Fruit fly (Drosophila melanogaster) whole organism, embryonic: ENCODE measurements around the gene Kmn1.

ENCODE experiments used
- Blimp-1 ChIP-seq: fragments of 200-800 bp; sonication (Bioruptor generic); optimal IDR thresholded peaks from 3 replicates; lab custom pipeline; 2018; ENCODE audit warnings: missing biosample characterization, missing genetic modification characterization, mild to moderate bottlenecking, moderate library complexity, missing genetic modification reagents
- Bteb2 ChIP-seq: fragments of 200-800 bp; sonication (Bioruptor generic); optimal IDR thresholded peaks from 2 replicates; lab custom pipeline; 2016; ENCODE audit warnings: missing biosample characterization, missing genetic modification characterization
- CG1024 ChIP-seq: fragments of 200-800 bp; sonication (Bioruptor generic); IDR thresholded peaks from 2 replicates; pipeline ENCODE4 v1.3.6; 2022; ENCODE audit warnings: missing biosample characterization, missing genetic modification characterization
- CG13296 ChIP-seq: fragments of 200-800 bp; sonication (Bioruptor generic); optimal IDR thresholded peaks from 3 replicates; lab custom pipeline; 2018; ENCODE audit warnings: missing biosample characterization, mild to moderate bottlenecking, missing genetic modification characterization
- CG15696 ChIP-seq: fragments of 200-800 bp; sonication (Bioruptor generic); optimal IDR thresholded peaks from 2 replicates; lab custom pipeline; 2019; ENCODE audit warnings: missing biosample characterization, mild to moderate bottlenecking, missing genetic modification characterization, moderate library complexity
- CG1647 ChIP-seq: fragments of 200-800 bp; sonication (Bioruptor generic); optimal IDR thresholded peaks from 3 replicates; lab custom pipeline; 2016; ENCODE audit warnings: missing biosample characterization, missing genetic modification characterization
- CG30020 ChIP-seq: fragments of 200-800 bp; optimal IDR thresholded peaks from 2 replicates; lab custom pipeline; 2019; ENCODE audit warnings: missing biosample characterization, mild to moderate bottlenecking, missing genetic modification characterization, moderate library complexity
- CG32767 ChIP-seq: fragments of 200-800 bp; sonication (Bioruptor generic); IDR thresholded peaks from 2 replicates; pipeline ENCODE4 v1.3.6; 2022; ENCODE audit warnings: missing biosample characterization, missing genetic modification characterization
- CG3995 ChIP-seq: fragments of 200-800 bp; sonication (Bioruptor generic); optimal IDR thresholded peaks from 3 replicates; lab custom pipeline; 2016; ENCODE audit warnings: missing biosample characterization, missing genetic modification characterization
- CG42726 ChIP-seq: fragments of 200-800 bp; sonication (Bioruptor generic); IDR thresholded peaks from 2 replicates; pipeline ENCODE4 v1.3.6; 2022; ENCODE audit warnings: missing biosample characterization, missing genetic modification characterization; ENCODE audit not compliant: partially characterized antibody
- CG4730 ChIP-seq: fragments of 200-800 bp; sonication (Bioruptor generic); IDR thresholded peaks from 2 replicates; pipeline ENCODE4 v1.3.6; 2022; ENCODE audit warnings: missing biosample characterization, missing genetic modification characterization
- CG7839 ChIP-seq: fragments of 200-800 bp; sonication (Bioruptor generic); optimal IDR thresholded peaks from 3 replicates; lab custom pipeline; 2018; ENCODE audit warnings: missing biosample characterization, mild to moderate bottlenecking, missing genetic modification characterization, moderate library complexity
- CG7963 ChIP-seq: fragments of 200-800 bp; sonication (Bioruptor generic); IDR thresholded peaks from 3 replicates; pipeline ENCODE4 v1.3.6; 2022; ENCODE audit warnings: missing biosample characterization, missing genetic modification characterization; ENCODE audit not compliant: partially characterized antibody
- CG9727 ChIP-seq: fragments of 200-800 bp; sonication (Bioruptor generic); optimal IDR thresholded peaks from 3 replicates; lab custom pipeline; 2017; ENCODE audit warnings: missing biosample characterization, mild to moderate bottlenecking, missing genetic modification characterization
- CkIIα-i1 ChIP-seq: fragments of 200-800 bp; sonication (Bioruptor generic); IDR thresholded peaks from 2 replicates; pipeline ENCODE4 v1.3.6; 2022; ENCODE audit warnings: missing biosample characterization, missing genetic modification characterization
- Ets65A ChIP-seq: fragments of 200-800 bp; sonication (Bioruptor generic); peaks from one replicate; lab custom pipeline; 2016; ENCODE audit warnings: missing biosample characterization, missing genetic modification characterization
- Hr39 ChIP-seq: fragments of >200 bp; optimal IDR thresholded peaks from 2 replicates; lab custom pipeline; 2017
- Jarid2 ChIP-seq: fragments of 200-800 bp; sonication (Bioruptor generic); optimal IDR thresholded peaks from 3 replicates; lab custom pipeline; 2017; ENCODE audit warnings: mild to moderate bottlenecking, missing biosample characterization, missing genetic modification reagents, missing genetic modification characterization
- Med ChIP-seq: fragments of 200-800 bp; sonication (Bioruptor generic); peaks from one replicate; lab custom pipeline; 2016; ENCODE audit warnings: missing biosample characterization, missing genetic modification characterization, mild to moderate bottlenecking, inconsistent platforms, moderate library complexity
- Meics ChIP-seq: fragments of 200-800 bp; sonication (Bioruptor generic); optimal IDR thresholded peaks from 2 replicates; lab custom pipeline; 2017; ENCODE audit warnings: missing biosample characterization, mild to moderate bottlenecking, missing genetic modification characterization
- Mes4 ChIP-seq: fragments of 200-800 bp; sonication (Bioruptor generic); optimal IDR thresholded peaks from 2 replicates; lab custom pipeline; 2016; ENCODE audit warnings: missing biosample characterization, missing genetic modification characterization
- Rx ChIP-seq: fragments of 200-800 bp; sonication (Bioruptor generic); IDR thresholded peaks from 2 replicates; pipeline ENCODE4 v1.3.6; 2022; ENCODE audit warnings: missing biosample characterization, missing genetic modification characterization
- Sox102F ChIP-seq: fragments of 200-800 bp; sonication (Bioruptor generic); optimal IDR thresholded peaks from 2 replicates; lab custom pipeline; 2018; ENCODE audit warnings: missing biosample characterization, mild to moderate bottlenecking, missing genetic modification characterization, moderate library complexity
- abd-A ChIP-seq: fragments of 200-800 bp; sonication (Bioruptor generic); optimal IDR thresholded peaks from 3 replicates; lab custom pipeline; 2019; ENCODE audit warnings: missing biosample characterization, mild to moderate bottlenecking, missing genetic modification characterization, moderate library complexity
- cg ChIP-seq: fragments of 200-800 bp; sonication (Bioruptor generic); optimal IDR thresholded peaks from 3 replicates; lab custom pipeline; 2019; ENCODE audit warnings: missing biosample characterization, mild to moderate bottlenecking, missing genetic modification characterization, moderate library complexity
- chm ChIP-seq: fragments of 200-800 bp; sonication (Bioruptor generic); IDR thresholded peaks from 2 replicates; pipeline ENCODE4 v1.3.6; 2022; ENCODE audit warnings: missing biosample characterization, missing genetic modification characterization
- ems ChIP-seq: fragments of 200-800 bp; sonication (Bioruptor generic); optimal IDR thresholded peaks from 3 replicates; lab custom pipeline; 2016; ENCODE audit warnings: missing biosample characterization, missing genetic modification characterization
- en ChIP-seq: fragments of 200-800 bp; sonication (Bioruptor generic); optimal IDR thresholded peaks from 2 replicates; lab custom pipeline; 2016; ENCODE audit warnings: missing biosample characterization, missing genetic modification characterization
- exex ChIP-seq: fragments of 200-800 bp; sonication (Bioruptor generic); optimal IDR thresholded peaks from 4 replicates; lab custom pipeline; 2018; ENCODE audit warnings: missing biosample characterization, mild to moderate bottlenecking, missing genetic modification characterization, moderate library complexity
- eyg ChIP-seq: fragments of 200-800 bp; sonication (Bioruptor generic); optimal IDR thresholded peaks from 3 replicates; lab custom pipeline; 2016; ENCODE audit warnings: missing biosample characterization, missing genetic modification characterization
- gcm ChIP-seq: fragments of 200-800 bp; sonication (Bioruptor generic); optimal IDR thresholded peaks from 2 replicates; lab custom pipeline; 2019; ENCODE audit warnings: missing biosample characterization, mild to moderate bottlenecking, missing genetic modification characterization, moderate library complexity
- gcm2 ChIP-seq: fragments of 200-800 bp; sonication (Bioruptor generic); optimal IDR thresholded peaks from 2 replicates; lab custom pipeline; 2016; ENCODE audit warnings: missing biosample characterization, missing genetic modification characterization
- mam ChIP-seq: fragments of 200-800 bp; sonication (Bioruptor generic); optimal IDR thresholded peaks from 3 replicates; lab custom pipeline; 2016; ENCODE audit warnings: missing biosample characterization, missing genetic modification characterization
- nau ChIP-seq: fragments of 200-800 bp; sonication (Bioruptor generic); optimal IDR thresholded peaks from 3 replicates; lab custom pipeline; 2017; ENCODE audit warnings: missing biosample characterization, mild to moderate bottlenecking, missing genetic modification characterization, missing genetic modification reagents
- oc ChIP-seq: fragments of 200-800 bp; sonication (Bioruptor generic); optimal IDR thresholded peaks from 2 replicates; lab custom pipeline; 2018; ENCODE audit warnings: missing biosample characterization, mild to moderate bottlenecking, missing genetic modification characterization, moderate library complexity
- pfk ChIP-seq: fragments of 200-800 bp; sonication (Bioruptor generic); optimal IDR thresholded peaks from 2 replicates; lab custom pipeline; 2018; ENCODE audit warnings: missing biosample characterization, mild to moderate bottlenecking, missing genetic modification characterization, moderate library complexity
- prd ChIP-seq, 3 experiments: fragments of >200 bp in 2 of 3; fragments of 200-800 bp in 1 of 3; sonication (Bioruptor generic) in 1 of 3; optimal IDR thresholded peaks in 2 of 3; IDR thresholded peaks in 1 of 3; 2 replicates in 2 of 3; 3 replicates in 1 of 3; pipeline versions ENCODE4 v1.3.6 to Lab custom; 2017 to 2022; ENCODE audit warnings: missing biosample characterization in 1 of 3, missing genetic modification characterization in 1 of 3
- rib ChIP-seq: fragments of 200-800 bp; sonication (Bioruptor generic); IDR thresholded peaks from 2 replicates; pipeline ENCODE4 v1.3.6; 2022; ENCODE audit warnings: missing biosample characterization, missing genetic modification characterization
- salm ChIP-seq: fragments of 200-800 bp; sonication (Bioruptor generic); optimal IDR thresholded peaks from 2 replicates; lab custom pipeline; 2018; ENCODE audit warnings: missing biosample characterization, mild to moderate bottlenecking, missing genetic modification characterization
- schlank ChIP-seq: fragments of 200-800 bp; sonication (Bioruptor generic); optimal IDR thresholded peaks from 2 replicates; lab custom pipeline; 2018; ENCODE audit warnings: missing biosample characterization, mild to moderate bottlenecking, missing genetic modification characterization
- sd ChIP-seq: fragments of 200-800 bp; sonication (Bioruptor generic); optimal IDR thresholded peaks from 3 replicates; lab custom pipeline; 2018; ENCODE audit warnings: missing biosample characterization, mild to moderate bottlenecking, missing genetic modification characterization, moderate library complexity
- sim ChIP-seq: fragments of 200-800 bp; sonication (Bioruptor generic); IDR thresholded peaks from 2 replicates; pipeline ENCODE4 v1.3.6; 2022; ENCODE audit warnings: missing biosample characterization, missing genetic modification characterization
- ssp ChIP-seq: fragments of 200-800 bp; sonication (Bioruptor generic); IDR thresholded peaks from 2 replicates; pipeline ENCODE4 v1.3.6; 2022; ENCODE audit warnings: missing biosample characterization, missing genetic modification characterization

Kmn1 gene

DNA sequence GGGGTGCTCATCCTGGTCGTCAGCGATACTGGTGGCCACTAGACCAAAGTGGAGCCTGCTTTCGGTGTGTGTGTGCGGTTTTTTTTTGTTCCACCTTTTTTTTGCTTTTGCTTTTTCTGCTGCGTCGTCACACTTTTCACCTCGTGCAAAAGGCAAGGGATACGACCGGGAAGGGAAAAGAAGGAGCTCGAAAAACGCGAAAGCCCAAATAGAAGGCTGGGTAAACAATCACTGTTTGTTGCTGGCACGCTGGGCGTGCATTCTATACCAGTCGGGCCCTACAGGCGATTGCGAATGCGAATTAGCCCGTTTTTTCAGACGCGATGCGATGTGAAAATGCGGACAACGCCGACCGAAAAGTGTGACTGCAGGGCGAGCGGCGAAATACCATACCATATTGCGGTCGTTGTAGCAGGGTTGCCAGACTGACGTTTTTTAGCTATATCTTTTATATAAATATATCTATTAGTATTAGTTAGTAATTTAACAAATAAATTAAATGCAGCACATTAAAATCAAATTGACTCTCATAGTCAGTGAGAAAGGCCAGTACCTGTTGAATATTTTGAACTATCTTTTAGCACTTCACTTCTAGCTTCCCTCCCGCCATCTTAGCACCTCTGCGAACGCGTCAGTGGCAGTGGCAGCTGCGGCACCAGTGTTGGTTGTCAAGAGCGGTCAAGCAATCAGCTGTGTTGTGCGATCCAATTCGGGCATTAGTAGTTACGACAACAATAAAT, 2.1 kb downstream of the Kmn1 start, which contains the start of the genes Polr2A and CG11699 (continued):
- TF ChIP-seq abd-A (tag; lab: Kevin White, UChicago) (no peak), oc (tag; lab: Kevin White, UChicago) (no peak), rib (GFP tag; lab: Robert Waterston, UW) (no peak), schlank (no peak), ems (GFP tag; lab: Kevin White, UChicago) (peak; percentile 5), Bteb2 (no peak), Hr39 (lab: Kevin White, UChicago) (no peak), gcm2 (GFP tag; lab: Kevin White, UChicago) (no peak), mam (GFP tag; lab: Kevin White, UChicago) (peak; percentile 21), CG30020 (tag; lab: Kevin White, UChicago) (peak; percentile 55), CG7839 (tag; lab: Kevin White, UChicago) (no peak), CG1647 (GFP tag; lab: Kevin White, UChicago) (no peak), Blimp-1 (GFP tag; lab: Kevin White, UChicago) (no peak), Mes4 (GFP tag; lab: Kevin White, UChicago) (no peak), gcm (GFP tag; lab: Kevin White, UChicago) (no peak), salm (tag; lab: Kevin White, UChicago) (no peak), CG9727 (peak; percentile 54), CG42726 (no peak), en (GFP tag; lab: Kevin White, UChicago) (no peak)

DNA sequence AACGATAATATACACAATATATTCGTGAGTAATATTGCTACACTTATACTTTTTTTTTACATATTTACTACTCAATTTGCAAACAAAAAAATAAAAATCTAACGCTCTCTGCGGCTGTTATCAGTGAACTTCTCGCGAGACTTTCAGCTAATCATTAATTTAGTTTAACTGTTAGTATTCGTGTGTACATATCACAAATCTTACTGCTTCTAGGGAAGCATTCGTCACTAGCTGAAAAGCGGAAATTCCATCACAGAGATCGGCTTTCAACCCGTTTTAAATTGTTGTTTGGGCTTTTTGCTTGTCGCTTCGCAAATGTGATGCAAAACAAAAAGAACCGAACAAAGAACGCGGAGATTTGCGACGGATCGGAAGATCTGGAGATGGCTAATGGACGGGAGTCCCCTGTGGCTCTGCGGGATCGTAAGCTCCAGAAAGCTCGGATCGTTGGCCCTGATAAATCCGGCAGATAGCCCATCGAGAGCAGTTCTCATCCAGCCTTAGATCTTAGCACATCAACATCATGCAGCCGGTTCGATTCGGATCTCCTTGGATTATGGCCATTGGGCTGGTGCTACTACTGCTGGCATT, 10.7 kb downstream of the Kmn1 start, which contains the start of gene PGRP-SA:
Gene PGRP-SA (plus strand): TSS at position 194 of the 591 bp plus-strand sequence.
- peak; percentile 11 for TF ChIP-seq sd (tag; lab: Kevin White, UChicago)
- peak; percentile 97 for TF ChIP-seq Meics
- TF ChIP-seq Ets65A (GFP tag; lab: Kevin White, UChicago): peak; percentile 83
- TF ChIP-seq CG13296 (GFP tag; lab: Kevin White, UChicago): no peak
- peak; percentile 6 for TF ChIP-seq Med
- TF ChIP-seq, all 482 proteins: peak for 4

DNA sequence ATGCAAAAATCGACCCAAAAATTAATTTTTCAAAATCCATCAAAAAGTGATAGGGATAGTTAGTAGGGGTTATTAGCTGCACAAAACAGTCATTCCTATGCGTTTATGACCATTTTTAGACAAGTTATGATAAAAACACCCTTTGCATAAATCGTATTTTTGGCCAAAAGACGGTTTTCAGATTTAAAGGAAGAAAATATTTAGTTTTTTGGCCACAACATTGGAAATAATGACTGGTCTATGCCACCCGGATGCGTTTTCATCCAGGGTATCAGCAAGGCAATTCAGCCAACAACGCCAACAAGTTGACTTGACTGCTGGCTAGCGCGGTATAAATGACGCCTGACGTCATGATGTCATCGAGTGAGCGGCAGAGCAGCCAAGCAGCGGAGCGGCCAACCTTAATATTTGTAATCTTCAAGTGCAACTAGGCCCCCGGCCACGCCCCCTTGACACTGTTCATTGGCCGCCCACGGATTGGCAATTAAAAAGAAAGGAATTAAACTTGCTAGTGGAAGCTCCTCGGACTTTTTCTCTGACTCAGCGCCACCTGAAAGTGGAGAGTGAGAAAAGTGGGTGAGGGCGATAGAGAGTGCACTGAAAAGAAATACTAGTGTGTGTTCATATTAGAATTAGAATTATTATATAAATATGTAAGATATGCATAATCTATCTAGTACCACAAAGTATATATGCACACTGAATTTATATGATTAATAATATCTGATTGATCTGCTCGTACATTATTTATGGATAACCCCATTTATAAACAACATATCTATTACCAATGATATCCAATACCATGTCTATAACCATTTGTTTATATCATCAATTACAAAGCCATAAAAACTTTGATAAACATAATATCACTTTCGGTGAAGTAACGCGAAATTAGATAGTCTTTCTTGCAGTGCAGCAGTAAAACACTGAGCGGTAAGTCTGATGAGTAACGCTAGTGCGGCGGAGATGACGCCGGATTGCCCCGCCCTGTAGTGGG, 12.2 kb downstream of the Kmn1 start:
- TF ChIP-seq eyg (GFP tag; lab: Kevin White, UChicago): no peak
- TF ChIP-seq pfk (GFP tag; lab: Kevin White, UChicago): no peak
- TF ChIP-seq salm (tag; lab: Kevin White, UChicago): peak; percentile 77
- no peak for TF ChIP-seq cg (GFP tag; lab: Kevin White, UChicago)
- TF ChIP-seq Rx (GFP tag; lab: Robert Waterston, UW): no peak
- TF ChIP-seq chm (GFP tag; lab: Robert Waterston, UW): 0 out of 2 replicates have a peak, but pooled peaks have one; percentile 7
- TF ChIP-seq CG7839 (tag; lab: Kevin White, UChicago): peak; percentile 93
- no peak for TF ChIP-seq prd (optimal IDR thresholded peaks at IDR 0.05; lab: Kevin White, UChicago)
- TF ChIP-seq prd (GFP tag; IDR thresholded peaks at IDR 0.05; lab: Robert Waterston, UW): peak; percentile 64; the same call in 2 of the 3 replicates
- peak; percentile 39; the same call in 1 of the 2 replicates for TF ChIP-seq CG4730 (GFP tag; lab: Robert Waterston, UW)
- TF ChIP-seq nau: no peak
- TF ChIP-seq exex (tag; lab: Kevin White, UChicago): peak; percentile 57
- TF ChIP-seq CG7963 (GFP tag; lab: Robert Waterston, UW): no peak
- peak; percentile 48; the same call in 1 of the 2 replicates for TF ChIP-seq CG32767 (GFP tag; lab: Robert Waterston, UW)
- no peak for TF ChIP-seq CkIIα-i1 (GFP tag; lab: Robert Waterston, UW)
- TF ChIP-seq sim (GFP tag; lab: Robert Waterston, UW): no peak; the same call in 1 of the 2 replicates
- peak; percentile 90 for TF ChIP-seq Sox102F (GFP tag; lab: Kevin White, UChicago)
- peak; percentile 44 for TF ChIP-seq CG3995 (GFP tag; lab: Kevin White, UChicago)
- TF ChIP-seq ssp (GFP tag; lab: Robert Waterston, UW): peak; percentile 47; the same call in 1 of the 2 replicates
- peak; percentile 58 for TF ChIP-seq Jarid2
- TF ChIP-seq CG15696 (tag; lab: Kevin White, UChicago): peak; percentile 49
- TF ChIP-seq CG1024 (GFP tag; lab: Robert Waterston, UW): no peak
